Worm (Caenorhabditis elegans): ENCODE data around the gene T19C3.4.

- no peak for TF ChIP-seq med-1 (GFP tag; optimal IDR thresholded peaks at IDR 0.05; ENCODE audit: insufficient read depth)
- TF ChIP-seq klf-2 (GFP tag; conservative IDR thresholded peaks at IDR 0.05), result no peak
- TF ChIP-seq cog-1 (tag; optimal IDR thresholded peaks at IDR 0.05), result no peak
- TF ChIP-seq flt-1 (GFP tag; IDR thresholded peaks at IDR 0.05), result no peak
Observed at ce11 chrIII:657241-657640, 37.2 kb upstream of the T19C3.4 start.

Measured in whole organism, midembryonic.